Fruit fly (Drosophila melanogaster) whole organism, pupa: ENCODE data around the gene Gos28.

Source experiments
- CG10348 ChIP-seq: fragments of 200-800 bp; sonication (Bioruptor generic); IDR thresholded peaks from 2 replicates; pipeline ENCODE4 v1.3.6; 2022; ENCODE audit warnings: missing biosample characterization, missing genetic modification characterization
- CG12605 ChIP-seq: fragments of 200-800 bp; sonication (Bioruptor generic); IDR thresholded peaks from 2 replicates; pipeline ENCODE4 v1.3.6; 2022; ENCODE audit warnings: missing biosample characterization, missing genetic modification characterization
- CG13204 ChIP-seq: fragments of 200-800 bp; sonication (Bioruptor generic); optimal IDR thresholded peaks from 2 replicates; lab custom pipeline; 2018; ENCODE audit warnings: missing biosample characterization, mild to moderate bottlenecking, missing genetic modification characterization, moderate library complexity
- CG15710 ChIP-seq: fragments of 200-800 bp; sonication (Bioruptor generic); optimal IDR thresholded peaks from 2 replicates; lab custom pipeline; 2018; ENCODE audit warnings: missing biosample characterization, mild to moderate bottlenecking, missing genetic modification characterization, moderate library complexity
- CG17806 ChIP-seq: fragments of 200-800 bp; sonication (Bioruptor generic); optimal IDR thresholded peaks from 2 replicates; lab custom pipeline; 2018; ENCODE audit warnings: missing biosample characterization, mild to moderate bottlenecking, missing genetic modification characterization, moderate library complexity
- CG34367 ChIP-seq: fragments of 200-800 bp; sonication (Bioruptor generic); optimal IDR thresholded peaks from 2 replicates; lab custom pipeline; 2018; ENCODE audit warnings: missing biosample characterization, mild to moderate bottlenecking, missing genetic modification characterization
- CG4496 ChIP-seq: fragments of 200-800 bp; sonication (Bioruptor generic); IDR thresholded peaks from 3 replicates; pipeline ENCODE4 v1.3.6; 2022; ENCODE audit warnings: missing biosample characterization, missing genetic modification characterization
- CG8159 ChIP-seq: fragments of 200-800 bp; sonication (Bioruptor generic); optimal IDR thresholded peaks from 3 replicates; lab custom pipeline; 2018; ENCODE audit warnings: missing biosample characterization, mild to moderate bottlenecking, missing genetic modification characterization, moderate library complexity
- CG8301 ChIP-seq: fragments of 200-800 bp; sonication (Bioruptor generic); optimal IDR thresholded peaks from 2 replicates; lab custom pipeline; 2018; ENCODE audit warnings: missing biosample characterization, mild to moderate bottlenecking, missing genetic modification characterization
- EcR ChIP-seq: fragments of 200-800 bp; sonication (Bioruptor generic); optimal IDR thresholded peaks from 3 replicates; lab custom pipeline; 2019; ENCODE audit warnings: missing biosample characterization, missing genetic modification characterization, mild to moderate bottlenecking, moderate library complexity, missing genetic modification reagents
- Pif1B ChIP-seq: fragments of 200-800 bp; sonication (Bioruptor generic); optimal IDR thresholded peaks from 3 replicates; lab custom pipeline; 2016; ENCODE audit warnings: missing biosample characterization, missing genetic modification characterization
- rn ChIP-seq: fragments of 200-800 bp; sonication (Bioruptor generic); IDR thresholded peaks from 2 replicates; pipeline ENCODE4 v1.3.6; 2022; ENCODE audit warnings: missing biosample characterization, missing genetic modification characterization

- no peak for TF ChIP-seq CG34367 (tag; lab: Kevin White, UChicago)
- TF ChIP-seq CG8301 (tag; lab: Kevin White, UChicago): no peak
- TF ChIP-seq rn (GFP tag; lab: Robert Waterston, UW): no peak
- no peak for TF ChIP-seq EcR (GFP tag; lab: Kevin White, UChicago)
- TF ChIP-seq CG10348 (GFP tag; lab: Robert Waterston, UW): no peak
- no peak for TF ChIP-seq CG17806 (tag; lab: Kevin White, UChicago)
- no peak for TF ChIP-seq CG4496 (GFP tag; lab: Robert Waterston, UW)
- TF ChIP-seq CG12605 (GFP tag; lab: Robert Waterston, UW): no peak
- TF ChIP-seq Pif1B (GFP tag; lab: Kevin White, UChicago): no peak
- TF ChIP-seq CG15710 (tag; lab: Kevin White, UChicago): no peak
- TF ChIP-seq CG13204 (GFP tag; lab: Kevin White, UChicago): no peak
- no peak for TF ChIP-seq CG8159 (tag; lab: Kevin White, UChicago)
These were observed 30.1 kb downstream of the Gos28 start, which contains the start of gene CG14300 for dm6 chr3R:18693611-18694010.
